Worm (Caenorhabditis elegans): ENCODE data around the gene leo-1.

leo-1 gene

DNA sequence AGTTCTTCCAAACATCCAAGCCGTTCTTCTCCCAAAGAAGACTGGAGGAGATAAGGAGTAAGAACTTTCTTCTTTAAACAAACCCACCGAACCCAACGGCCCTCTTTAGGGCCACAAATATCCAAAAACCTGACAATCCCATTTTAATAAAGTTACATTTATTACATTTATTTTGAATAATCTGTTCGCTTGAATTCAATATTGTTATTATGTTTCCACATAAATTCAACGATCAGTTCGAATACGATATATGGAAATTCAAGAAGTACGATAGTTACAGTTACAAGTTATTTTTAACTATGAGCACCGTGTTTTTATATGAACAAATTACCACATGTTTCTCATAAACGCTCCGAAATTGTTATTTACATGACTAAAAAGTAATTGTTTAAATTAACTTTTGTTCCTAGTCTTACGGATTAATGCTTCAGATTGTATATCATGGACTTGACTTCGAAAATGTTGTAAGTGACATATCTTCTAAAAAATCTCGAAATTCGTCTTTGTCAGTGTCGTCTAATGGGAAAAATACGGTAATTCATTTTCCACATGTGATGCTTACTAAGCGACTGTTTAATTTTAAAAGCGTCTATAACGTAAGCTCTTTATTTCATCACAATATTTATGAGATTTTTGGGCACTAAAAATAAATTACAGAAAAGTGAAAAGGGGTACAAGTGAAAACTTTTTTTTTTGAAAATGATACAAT is 11.7 kb upstream of the leo-1 start:
- TF ChIP-seq ama-1 (optimal IDR thresholded peaks at IDR 0.05), result no peak
- TF ChIP-seq nhr-237 (tag; optimal IDR thresholded peaks at IDR 0.05), result no peak
- no peak for TF ChIP-seq nhr-76 (tag; optimal IDR thresholded peaks at IDR 0.05)
- no peak for TF ChIP-seq sea-2 (GFP tag; optimal IDR thresholded peaks at IDR 0.05)
- TF ChIP-seq nhr-43 (tag; optimal IDR thresholded peaks at IDR 0.05; ENCODE audit: poor library complexity, severe bottlenecking), result no peak
- TF ChIP-seq nhr-25 (tag; optimal IDR thresholded peaks at IDR 0.05), result no peak
- no peak for TF ChIP-seq nhr-23 (tag; optimal IDR thresholded peaks at IDR 0.05)
- TF ChIP-seq pqm-1 (tag; optimal IDR thresholded peaks at IDR 0.05), result no peak
- TF ChIP-seq ztf-4 (tag; optimal IDR thresholded peaks at IDR 0.05), result no peak
- TF ChIP-seq ztf-11 (tag; optimal IDR thresholded peaks at IDR 0.05), result no peak
- no peak for TF ChIP-seq egl-27 (tag; optimal IDR thresholded peaks at IDR 0.05)
- no peak for TF ChIP-seq zag-1 (tag; optimal IDR thresholded peaks at IDR 0.05)
- TF ChIP-seq lsy-12 (tag; optimal IDR thresholded peaks at IDR 0.05), result no peak
- no peak for TF ChIP-seq elt-1 (tag; optimal IDR thresholded peaks at IDR 0.05)
- TF ChIP-seq snpc-4 (tag; optimal IDR thresholded peaks at IDR 0.05), result no peak
- TF ChIP-seq lin-15B (tag; optimal IDR thresholded peaks at IDR 0.05), result no peak
- TF ChIP-seq elt-2 (tag; optimal IDR thresholded peaks at IDR 0.05), result no peak
- TF ChIP-seq pha-4 (tag; optimal IDR thresholded peaks at IDR 0.05), result no peak

- TF ChIP-seq elt-2 (tag; optimal IDR thresholded peaks at IDR 0.05), result no peak
- no peak for TF ChIP-seq nhr-12 (tag; optimal IDR thresholded peaks at IDR 0.05)
- no peak for TF ChIP-seq unc-62 (GFP tag; optimal IDR thresholded peaks at IDR 0.05)
- TF ChIP-seq jun-1 (tag; optimal IDR thresholded peaks at IDR 0.05), result no peak
- TF ChIP-seq zag-1 (tag; optimal IDR thresholded peaks at IDR 0.05), result no peak
- TF ChIP-seq ceh-9 (tag; optimal IDR thresholded peaks at IDR 0.05), result no peak
These were observed 7.9 kb upstream of the leo-1 start, which contains the start of gene F54E12.2 for ce11 chrIV:11337021-11337420. F54E12.2 (minus strand) TSS chrIV:11337184.

ce11 chrIV:11336180-11336579 is 7.0 kb upstream of the leo-1 start:
- TF ChIP-seq aly-2 (tag; optimal IDR thresholded peaks at IDR 0.05), result no peak
- TF ChIP-seq fos-1 (tag; optimal IDR thresholded peaks at IDR 0.05), result no peak
- no peak for TF ChIP-seq ama-1 (optimal IDR thresholded peaks at IDR 0.05)
- no peak for TF ChIP-seq nhr-28 (tag; optimal IDR thresholded peaks at IDR 0.05)
- no peak for TF ChIP-seq ztf-4 (tag; optimal IDR thresholded peaks at IDR 0.05)
- TF ChIP-seq ceh-16 (tag; optimal IDR thresholded peaks at IDR 0.05), result no peak
- TF ChIP-seq lin-15B (tag; optimal IDR thresholded peaks at IDR 0.05), result no peak
- no peak for TF ChIP-seq elt-3 (tag; optimal IDR thresholded peaks at IDR 0.05)
- no peak for TF ChIP-seq egl-5 (tag; optimal IDR thresholded peaks at IDR 0.05)
- TF ChIP-seq egl-27 (tag; optimal IDR thresholded peaks at IDR 0.05), result no peak
- TF ChIP-seq hmg-11 (tag; optimal IDR thresholded peaks at IDR 0.05), result no peak
- TF ChIP-seq ceh-28 (tag; optimal IDR thresholded peaks at IDR 0.05), result no peak
- no peak for TF ChIP-seq ceh-9 (tag; optimal IDR thresholded peaks at IDR 0.05)
- no peak for TF ChIP-seq skn-1 (tag; optimal IDR thresholded peaks at IDR 0.05)

ce11 chrIV:11332751-11333150 is 3.6 kb upstream of the leo-1 start, which contains the start of gene sart-3:
sart-3 (minus strand) TSS chrIV:11332969.
- peak; percentile 43 for TF ChIP-seq pha-4 (tag; optimal IDR thresholded peaks at IDR 0.05)
- peak; percentile 24 for TF ChIP-seq lin-15B (tag; optimal IDR thresholded peaks at IDR 0.05)
- TF ChIP-seq nfya-1 (tag; optimal IDR thresholded peaks at IDR 0.05; ENCODE audit: insufficient read depth), result no peak
- no peak for TF ChIP-seq skn-1 (tag; optimal IDR thresholded peaks at IDR 0.05)

DNA sequence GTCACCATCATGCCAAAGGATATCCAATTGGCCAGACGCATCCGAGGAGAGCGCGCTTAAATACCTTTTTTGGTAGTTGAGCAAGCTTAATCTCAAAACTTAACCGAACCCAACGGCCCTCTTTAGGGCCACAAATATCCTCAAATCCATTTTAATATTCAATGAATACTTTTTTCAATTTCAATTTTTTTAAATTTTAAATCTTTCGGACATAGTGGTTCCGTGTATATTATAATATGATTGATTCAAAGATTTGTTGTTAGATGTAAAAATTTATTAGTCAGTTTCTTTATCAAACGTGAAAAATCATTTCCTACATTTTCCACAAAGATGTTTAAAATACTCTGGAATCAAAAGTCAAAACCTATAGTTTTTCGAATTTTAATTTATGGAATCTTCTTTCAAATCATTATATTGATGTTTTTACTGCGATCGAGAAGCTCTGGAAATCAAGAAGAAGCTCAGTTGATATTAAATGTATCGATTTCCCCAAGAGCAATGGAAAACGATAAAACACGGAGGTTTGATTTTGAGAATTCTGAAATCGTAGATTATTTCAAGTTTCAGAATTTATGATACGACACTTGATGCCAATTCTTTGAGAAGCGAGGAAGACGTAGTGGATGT is 2.1 kb downstream of the leo-1 start, which contains the start of gene B0035.21:
B0035.21 (plus strand) TSS at position 322 of the 627 bp plus-strand sequence.
- TF ChIP-seq jun-1 (tag; optimal IDR thresholded peaks at IDR 0.05) (no peak), lin-39 (tag; optimal IDR thresholded peaks at IDR 0.05) (no peak), lin-15B (tag; optimal IDR thresholded peaks at IDR 0.05) (no peak), elt-2 (tag; optimal IDR thresholded peaks at IDR 0.05) (no peak), snpc-4 (tag; optimal IDR thresholded peaks at IDR 0.05) (no peak), ceh-16 (tag; optimal IDR thresholded peaks at IDR 0.05) (no peak)
